Fruit fly (Drosophila melanogaster) ovary, adult (tissue): ENCODE data around the gene CG31199.

Source experiments
- CG17801 ChIP-seq: fragments of 200-800 bp; optimal IDR thresholded peaks from 2 replicates; lab custom pipeline; 2019; ENCODE audit warnings: missing biosample characterization, mild to moderate bottlenecking, missing genetic modification characterization, moderate library complexity; ENCODE audit not compliant: partially characterized antibody

CG31199 gene

dm6 chr3R:20743769-20744168, at the start of gene CG31199:
TSS of gene CG31199 (minus strand) at chr3R:20743869.
- no peak for TF ChIP-seq CG17801 (GFP tag; lab: Kevin White, UChicago)

- TF ChIP-seq CG17801 (GFP tag; lab: Kevin White, UChicago), result no peak
Measured at dm6 chr3R:20791212-20791789, 47.6 kb upstream of the CG31199 start.

- TF ChIP-seq CG17801 (GFP tag; lab: Kevin White, UChicago), result no peak
Measured at dm6 chr3R:20790437-20790836, 46.8 kb upstream of the CG31199 start.

dm6 chr3R:20788559-20788958, 44.9 kb upstream of the CG31199 start:
- TF ChIP-seq CG17801 (GFP tag; lab: Kevin White, UChicago), result no peak

dm6 chr3R:20784436-20785368, 41.0 kb upstream of the CG31199 start:
- TF ChIP-seq CG17801 (GFP tag; lab: Kevin White, UChicago), result no peak

DNA sequence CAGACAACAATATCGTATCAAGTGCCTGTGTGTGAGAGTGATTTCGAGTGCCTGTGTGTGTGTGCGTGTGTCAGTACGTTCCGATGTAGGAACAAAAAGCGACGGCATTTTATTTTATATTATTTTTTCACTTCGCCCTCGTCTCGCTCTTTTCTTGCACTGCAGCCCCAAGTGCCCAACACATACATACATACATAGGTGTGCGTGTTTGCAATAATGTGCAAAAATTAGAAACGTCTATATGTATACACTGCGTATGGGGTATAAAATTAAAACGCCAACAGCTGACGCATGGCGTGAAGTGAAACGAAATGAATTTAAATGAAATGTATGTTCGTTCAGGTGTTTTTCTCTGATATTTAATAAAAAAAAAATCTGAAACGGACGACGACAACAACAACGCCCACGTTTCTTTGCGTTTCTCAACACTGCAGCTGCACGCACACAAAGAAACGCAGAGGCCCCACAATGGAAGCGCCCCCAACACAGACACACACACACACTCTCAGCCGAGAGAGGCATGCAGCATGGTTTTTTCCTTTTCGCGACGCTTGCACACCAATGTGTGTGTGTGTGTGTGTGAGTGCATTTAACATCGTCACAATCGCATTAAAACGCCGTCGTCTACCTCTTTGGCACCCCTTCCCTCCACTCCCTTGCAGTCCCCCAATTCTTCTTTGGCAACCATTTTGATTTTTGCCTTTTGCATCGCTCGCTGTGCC, 40.2 kb upstream of the CG31199 start:
- no peak for TF ChIP-seq CG17801 (GFP tag; lab: Kevin White, UChicago)

dm6 chr3R:20782655-20783105, 39.0 kb upstream of the CG31199 start:
- TF ChIP-seq CG17801 (GFP tag; lab: Kevin White, UChicago), result peak; percentile 96

dm6 chr3R:20782104-20782654, 38.5 kb upstream of the CG31199 start:
- TF ChIP-seq CG17801 (GFP tag; lab: Kevin White, UChicago), result no peak

DNA sequence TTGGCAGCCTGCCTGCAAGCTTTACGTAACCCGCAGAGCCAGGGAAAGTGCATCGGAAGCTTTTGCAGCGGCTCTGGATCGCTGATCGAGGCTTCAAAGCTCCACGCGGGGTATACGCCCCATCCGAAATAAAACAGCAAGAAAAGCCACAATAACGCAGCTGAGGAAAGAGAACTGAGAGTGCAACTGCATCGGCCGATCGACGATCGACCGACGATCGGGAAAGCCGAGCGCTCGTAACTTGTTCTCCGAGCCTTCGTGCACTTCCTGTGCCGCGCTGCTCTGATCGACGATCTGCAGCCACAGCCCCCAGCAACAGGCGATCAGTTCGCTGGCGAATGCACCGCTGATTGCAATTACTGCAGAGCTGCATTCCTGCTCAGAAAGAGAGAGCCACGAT, 36.3 kb upstream of the CG31199 start:
- peak; percentile 50 for TF ChIP-seq CG17801 (GFP tag; lab: Kevin White, UChicago)

DNA sequence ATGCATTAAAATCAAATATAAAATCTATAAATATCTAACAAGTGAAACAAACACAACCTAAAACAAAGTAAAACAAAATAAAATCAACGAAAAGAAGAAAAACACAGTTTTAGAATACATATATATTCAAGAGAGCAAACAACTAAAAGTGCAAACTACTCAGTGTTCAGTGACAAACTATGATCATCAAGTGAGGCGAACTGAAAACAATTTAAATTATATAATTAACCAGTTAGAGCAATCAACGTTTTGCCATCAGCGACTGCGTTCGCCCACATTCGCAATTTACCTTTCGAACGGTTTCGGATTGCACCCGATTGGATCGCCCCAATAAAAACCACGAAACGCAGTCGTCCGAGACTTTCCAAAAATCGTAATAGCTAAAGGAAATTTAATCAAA, 35.9 kb upstream of the CG31199 start:
- TF ChIP-seq CG17801 (GFP tag; lab: Kevin White, UChicago), result no peak

DNA sequence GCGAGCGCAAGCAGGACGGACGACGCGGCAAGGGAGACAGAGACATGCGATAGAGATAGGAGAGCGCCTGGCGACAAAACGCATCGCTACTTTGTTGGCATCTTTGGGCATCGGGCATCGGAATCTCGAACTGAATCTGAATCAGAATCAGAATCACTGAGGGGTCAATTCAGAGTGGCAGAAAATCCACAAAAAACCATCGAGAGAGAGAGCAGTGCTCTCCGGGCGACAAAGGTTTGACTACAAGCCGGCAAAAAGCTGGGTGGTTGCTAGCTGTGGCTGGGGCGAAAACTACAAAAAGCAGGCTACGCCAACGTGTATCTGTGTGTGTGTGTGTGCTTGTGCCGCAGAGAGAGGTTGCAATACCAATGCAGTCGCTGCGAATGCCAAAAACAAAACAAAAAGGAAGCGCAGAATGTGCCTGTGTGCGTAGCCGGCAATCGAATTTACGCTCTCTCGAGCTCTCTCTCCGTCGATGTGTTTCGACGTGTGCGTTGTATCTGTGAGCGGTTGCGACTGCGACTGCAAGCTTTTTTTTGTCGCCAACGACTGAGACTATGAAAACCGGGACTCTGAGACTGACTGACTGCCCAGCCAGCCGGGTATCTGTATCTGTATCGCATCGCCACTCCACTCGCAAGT, 34.7 kb upstream of the CG31199 start:
- peak; percentile 99 for TF ChIP-seq CG17801 (GFP tag; lab: Kevin White, UChicago)

dm6 chr3R:20774125-20774524, 30.5 kb upstream of the CG31199 start:
- TF ChIP-seq CG17801 (GFP tag; lab: Kevin White, UChicago), result no peak

dm6 chr3R:20773174-20773573, 29.5 kb upstream of the CG31199 start:
- no peak for TF ChIP-seq CG17801 (GFP tag; lab: Kevin White, UChicago)

dm6 chr3R:20772543-20772942, 28.9 kb upstream of the CG31199 start, which contains the start of gene Takl1:
TSS of gene Takl1 (minus strand) at chr3R:20772601.
- no peak for TF ChIP-seq CG17801 (GFP tag; lab: Kevin White, UChicago)
